Fruit fly (Drosophila melanogaster) whole organism, embryonic: ENCODE results near the gene CG10841.

Source experiments
- Asciz ChIP-seq: fragments of 200-800 bp; sonication (Bioruptor generic); optimal IDR thresholded peaks from 2 replicates; lab custom pipeline; 2017; ENCODE audit warnings: missing biosample characterization, mild to moderate bottlenecking, missing genetic modification characterization, missing genetic modification reagents
- CG11504 ChIP-seq: fragments of 200-800 bp; sonication (Bioruptor generic); optimal IDR thresholded peaks from 3 replicates; lab custom pipeline; 2019; ENCODE audit warnings: missing biosample characterization, mild to moderate bottlenecking, missing genetic modification characterization, moderate library complexity
- CG16813 ChIP-seq: fragments of 200-800 bp; sonication (Bioruptor generic); IDR thresholded peaks from 3 replicates; pipeline ENCODE4 v1.3.6; 2022; ENCODE audit warnings: missing biosample characterization, missing genetic modification characterization; ENCODE audit not compliant: partially characterized antibody
- CG31365 ChIP-seq: fragments of 200-800 bp; sonication (Bioruptor generic); optimal IDR thresholded peaks from 2 replicates; lab custom pipeline; 2018; ENCODE audit warnings: missing biosample characterization, mild to moderate bottlenecking, missing genetic modification characterization
- CG34422 ChIP-seq: fragments of 200-800 bp; sonication (Bioruptor generic); IDR thresholded peaks from 3 replicates; pipeline ENCODE4 v1.3.6; 2022; ENCODE audit warnings: missing biosample characterization, missing genetic modification characterization
- CG4424 ChIP-seq: fragments of 200-800 bp; sonication (Bioruptor generic); optimal IDR thresholded peaks from 3 replicates; lab custom pipeline; 2016; ENCODE audit warnings: missing biosample characterization, missing genetic modification characterization
- CG5180 ChIP-seq: fragments of 200-800 bp; sonication (Bioruptor generic); optimal IDR thresholded peaks from 3 replicates; lab custom pipeline; 2017; ENCODE audit warnings: missing biosample characterization, missing genetic modification characterization, mild to moderate bottlenecking, moderate library complexity, missing genetic modification reagents
- CG5953 ChIP-seq: fragments of 200-800 bp; sonication (Bioruptor generic); IDR thresholded peaks from 2 replicates; pipeline ENCODE4 v1.3.6; 2022; ENCODE audit warnings: missing biosample characterization, missing genetic modification characterization
- CG6175 ChIP-seq: fragments of 200-800 bp; sonication (Bioruptor generic); IDR thresholded peaks from 3 replicates; pipeline ENCODE4 v1.3.6; 2022; ENCODE audit warnings: missing biosample characterization, missing genetic modification characterization
- CG6791 ChIP-seq: fragments of 200-800 bp; sonication (Bioruptor generic); IDR thresholded peaks from 3 replicates; pipeline ENCODE4 v1.3.6; 2022; ENCODE audit warnings: missing biosample characterization, missing genetic modification characterization; ENCODE audit not compliant: partially characterized antibody
- CG7357 ChIP-seq: fragments of 200-800 bp; sonication (Bioruptor generic); IDR thresholded peaks from 3 replicates; pipeline ENCODE4 v1.3.6; 2022; ENCODE audit warnings: missing biosample characterization, missing genetic modification characterization
- CG7556 ChIP-seq: fragments of 200-800 bp; sonication (Bioruptor generic); optimal IDR thresholded peaks from 2 replicates; lab custom pipeline; 2017; ENCODE audit warnings: missing biosample characterization, mild to moderate bottlenecking, missing genetic modification characterization
- CG8478 ChIP-seq: fragments of >200 bp; optimal IDR thresholded peaks from 2 replicates; lab custom pipeline; 2018
- CG9609 ChIP-seq: fragments of 200-800 bp; sonication (Bioruptor generic); optimal IDR thresholded peaks from 3 replicates; lab custom pipeline; 2016; ENCODE audit warnings: missing biosample characterization, missing genetic modification characterization
- D ChIP-seq, 2 experiments: fragments of 200-800 bp in 1 of 2; fragments of >200 bp in 1 of 2; sonication (Bioruptor generic) in 1 of 2; optimal IDR thresholded peaks; 2 replicates in 1 of 2; 3 replicates in 1 of 2; lab custom pipeline; 2017; ENCODE audit warnings: mild to moderate bottlenecking in 1 of 2, missing biosample characterization in 1 of 2, missing genetic modification characterization in 1 of 2, missing genetic modification reagents in 1 of 2
- Drgx ChIP-seq: fragments of 200-800 bp; sonication (Bioruptor generic); IDR thresholded peaks from 2 replicates; pipeline ENCODE4 v1.3.6; 2022; ENCODE audit warnings: missing biosample characterization, missing genetic modification characterization
- Hey ChIP-seq: fragments of 200-800 bp; sonication (Bioruptor generic); optimal IDR thresholded peaks from 3 replicates; lab custom pipeline; 2018; ENCODE audit warnings: missing biosample characterization, mild to moderate bottlenecking, missing genetic modification characterization
- Mrtf ChIP-seq: fragments of 200-800 bp; sonication (Bioruptor generic); IDR thresholded peaks from 3 replicates; pipeline ENCODE4 v1.3.6; 2022; ENCODE audit warnings: missing biosample characterization, missing genetic modification characterization
- Nf-YA ChIP-seq: fragments of 200-800 bp; sonication (Bioruptor generic); IDR thresholded peaks from 2 replicates; pipeline ENCODE4 v1.3.6; 2022; ENCODE audit warnings: missing biosample characterization, missing genetic modification characterization
- NfI ChIP-seq: fragments of 200-800 bp; sonication (Bioruptor generic); optimal IDR thresholded peaks from 3 replicates; lab custom pipeline; 2018; ENCODE audit warnings: missing biosample characterization, mild to moderate bottlenecking, missing genetic modification characterization, moderate library complexity
- Side ChIP-seq: fragments of 200-800 bp; sonication (Bioruptor generic); optimal IDR thresholded peaks from 2 replicates; lab custom pipeline; 2016; ENCODE audit warnings: missing biosample characterization, missing genetic modification characterization
- Sry-β ChIP-seq: fragments of 200-800 bp; sonication (Bioruptor generic); optimal IDR thresholded peaks from 2 replicates; lab custom pipeline; 2018; ENCODE audit warnings: missing biosample characterization, mild to moderate bottlenecking, missing genetic modification characterization, moderate library complexity
- Sry-δ ChIP-seq: fragments of 200-800 bp; sonication (Bioruptor generic); optimal IDR thresholded peaks from 2 replicates; lab custom pipeline; 2016; ENCODE audit warnings: missing biosample characterization, missing genetic modification characterization
- Stat92E ChIP-seq, 3 experiments: fragments of >200 bp in 2 of 3; fragments of 200-800 bp in 1 of 3; sonication (Bioruptor generic) in 1 of 3; optimal IDR thresholded peaks; 2 replicates each; lab custom pipeline; 2017 to 2019; ENCODE audit warnings: missing biosample characterization in 3 of 3, missing genetic modification characterization in 3 of 3, mild to moderate bottlenecking in 1 of 3, moderate library complexity in 1 of 3
- Taf1 ChIP-seq: fragments of 200-800 bp; sonication (Bioruptor generic); IDR thresholded peaks from 2 replicates; pipeline ENCODE4 v1.3.6; 2022; ENCODE audit warnings: missing biosample characterization, missing genetic modification characterization
- Vsx1 ChIP-seq: fragments of 200-800 bp; sonication (Bioruptor generic); optimal IDR thresholded peaks from 2 replicates; lab custom pipeline; 2017; ENCODE audit warnings: missing biosample characterization, mild to moderate bottlenecking, missing genetic modification characterization, missing genetic modification reagents
- abd-A ChIP-seq: fragments of 200-800 bp; sonication (Bioruptor generic); optimal IDR thresholded peaks from 3 replicates; lab custom pipeline; 2019; ENCODE audit warnings: missing biosample characterization, mild to moderate bottlenecking, missing genetic modification characterization, moderate library complexity
- aop ChIP-seq: fragments of 200-800 bp; sonication (Bioruptor generic); IDR thresholded peaks from 2 replicates; pipeline ENCODE4 v1.3.6; 2022; ENCODE audit warnings: missing biosample characterization, missing genetic modification characterization
- ash1 ChIP-seq: fragments of 200-800 bp; sonication (Bioruptor generic); optimal IDR thresholded peaks from 2 replicates; lab custom pipeline; 2018; ENCODE audit warnings: missing biosample characterization, mild to moderate bottlenecking, missing genetic modification characterization
- bigmax ChIP-seq: fragments of 200-800 bp; sonication (Bioruptor generic); optimal IDR thresholded peaks from 2 replicates; lab custom pipeline; 2018; ENCODE audit warnings: missing biosample characterization, mild to moderate bottlenecking, missing genetic modification characterization
- cato ChIP-seq: fragments of 200-800 bp; sonication (Bioruptor generic); optimal IDR thresholded peaks from 2 replicates; lab custom pipeline; 2016; ENCODE audit warnings: missing biosample characterization, missing genetic modification characterization, borderline replicate concordance
- caup ChIP-seq: fragments of 200-800 bp; sonication (Bioruptor generic); optimal IDR thresholded peaks from 3 replicates; lab custom pipeline; 2017; ENCODE audit warnings: missing biosample characterization, mild to moderate bottlenecking, missing genetic modification characterization, moderate library complexity; ENCODE audit not compliant: severe bottlenecking
- disco-r ChIP-seq: fragments of 200-800 bp; sonication (Bioruptor generic); optimal IDR thresholded peaks from 2 replicates; lab custom pipeline; 2016; ENCODE audit warnings: missing biosample characterization, missing genetic modification characterization
- fd102C ChIP-seq: fragments of 200-800 bp; sonication (Bioruptor generic); optimal IDR thresholded peaks from 2 replicates; lab custom pipeline; 2018; ENCODE audit warnings: missing biosample characterization, mild to moderate bottlenecking, missing genetic modification characterization, moderate library complexity
- fd96Cb ChIP-seq: fragments of 200-800 bp; sonication (Bioruptor generic); optimal IDR thresholded peaks from 2 replicates; lab custom pipeline; 2018; ENCODE audit warnings: missing biosample characterization, mild to moderate bottlenecking, missing genetic modification characterization, moderate library complexity
- gcm2 ChIP-seq: fragments of 200-800 bp; sonication (Bioruptor generic); optimal IDR thresholded peaks from 2 replicates; lab custom pipeline; 2016; ENCODE audit warnings: missing biosample characterization, missing genetic modification characterization
- gt ChIP-seq: fragments of 200-800 bp; sonication (Bioruptor generic); IDR thresholded peaks from 2 replicates; pipeline ENCODE4 v1.3.6; 2022; ENCODE audit warnings: missing biosample characterization, missing genetic modification characterization
- insv ChIP-seq, 2 experiments: fragments of 200-800 bp; sonication (Bioruptor generic); optimal IDR thresholded peaks; 3 replicates each; lab custom pipeline; 2016 to 2018; ENCODE audit warnings: missing biosample characterization in 2 of 2, missing genetic modification characterization in 2 of 2
- kni ChIP-seq: fragments of 200-800 bp; sonication (Bioruptor generic); optimal IDR thresholded peaks from 3 replicates; lab custom pipeline; 2017; ENCODE audit warnings: mild to moderate bottlenecking, missing biosample characterization, missing genetic modification reagents, missing genetic modification characterization
- lab ChIP-seq: fragments of 200-800 bp; sonication (Bioruptor generic); optimal IDR thresholded peaks from 3 replicates; lab custom pipeline; 2017; ENCODE audit warnings: missing biosample characterization, missing genetic modification characterization, mild to moderate bottlenecking, moderate library complexity, missing genetic modification reagents
- nmo ChIP-seq: fragments of 200-800 bp; sonication (Bioruptor generic); optimal IDR thresholded peaks from 2 replicates; lab custom pipeline; 2018; ENCODE audit warnings: missing biosample characterization, mild to moderate bottlenecking, missing genetic modification characterization, moderate library complexity
- nom ChIP-seq: fragments of 200-800 bp; sonication (Bioruptor generic); optimal IDR thresholded peaks from 2 replicates; lab custom pipeline; 2017; ENCODE audit warnings: missing biosample characterization, missing genetic modification characterization, mild to moderate bottlenecking, moderate library complexity, missing genetic modification reagents
- pb ChIP-seq: fragments of 200-800 bp; sonication (Bioruptor generic); optimal IDR thresholded peaks from 3 replicates; lab custom pipeline; 2016; ENCODE audit warnings: missing biosample characterization, missing genetic modification characterization
- phol ChIP-seq: fragments of 200-800 bp; sonication (Bioruptor generic); optimal IDR thresholded peaks from 3 replicates; lab custom pipeline; 2018; ENCODE audit warnings: missing biosample characterization, mild to moderate bottlenecking, missing genetic modification characterization, moderate library complexity
- row ChIP-seq: fragments of 200-800 bp; sonication (Bioruptor generic); IDR thresholded peaks from 3 replicates; pipeline ENCODE4 v1.3.6; 2022; ENCODE audit warnings: missing biosample characterization, missing genetic modification characterization
- salm ChIP-seq: fragments of 200-800 bp; sonication (Bioruptor generic); optimal IDR thresholded peaks from 2 replicates; lab custom pipeline; 2018; ENCODE audit warnings: missing biosample characterization, mild to moderate bottlenecking, missing genetic modification characterization
- toy ChIP-seq: fragments of 200-800 bp; sonication (Bioruptor generic); IDR thresholded peaks from 2 replicates; pipeline ENCODE4 v1.3.6; 2022; ENCODE audit warnings: missing biosample characterization, missing genetic modification characterization
- wor ChIP-seq: fragments of 200-800 bp; sonication (Bioruptor generic); IDR thresholded peaks from 2 replicates; pipeline ENCODE4 v1.3.6; 2022; ENCODE audit warnings: missing biosample characterization, missing genetic modification characterization
- zfh2 ChIP-seq: fragments of 200-800 bp; sonication (Bioruptor generic); optimal IDR thresholded peaks from 2 replicates; lab custom pipeline; 2016; ENCODE audit warnings: missing biosample characterization, missing genetic modification characterization

Gene CG10841

dm6 chr3R:13645874-13646370 lies 14.2 kb downstream of the CG10841 start, which contains the start of gene sqd (continued):
- TF ChIP-seq gcm2 (GFP tag; lab: Kevin White, UChicago) (no peak), insv (GFP tag; optimal IDR thresholded peaks at IDR 0.05; lab: Kevin White, UChicago) (peak in 1 of 2 experiments; percentile 39), caup (GFP tag; lab: Kevin White, UChicago) (peak; percentile 61), phol (peak; percentile 78), cato (GFP tag; lab: Kevin White, UChicago) (peak; percentile 34), Mrtf (GFP tag; lab: Robert Waterston, UW) (no peak), toy (no peak), fd96Cb (peak; percentile 2), kni (GFP tag; lab: Kevin White, UChicago) (peak; percentile 76), CG34422 (peak; percentile 62; the same call in 2 of the 3 replicates), aop (GFP tag; lab: Robert Waterston, UW) (no peak), CG11504 (tag; lab: Kevin White, UChicago) (peak; percentile 41), Nf-YA (GFP tag; lab: Robert Waterston, UW) (no peak), CG5180 (GFP tag; lab: Kevin White, UChicago) (no peak), gt (GFP tag; lab: Robert Waterston, UW) (no peak), Vsx1 (GFP tag; lab: Kevin White, UChicago) (peak; percentile 32), nmo (GFP tag; lab: Kevin White, UChicago) (peak; percentile 52), Asciz (GFP tag; lab: Kevin White, UChicago) (peak; percentile 44), abd-A (no peak), wor (no peak), salm (peak; percentile 12), Stat92E (GFP tag; optimal IDR thresholded peaks at IDR 0.05; lab: Kevin White, UChicago) (peak in 1 of 3 experiments; percentile 55), fd102C (GFP tag; lab: Kevin White, UChicago) (no peak), CG5953 (no peak), Sry-δ (peak; percentile 47), CG31365 (tag; lab: Kevin White, UChicago) (peak; percentile 47), pb (GFP tag; lab: Kevin White, UChicago) (no peak), CG6791 (GFP tag; lab: Robert Waterston, UW) (0 out of 3 replicates have a peak, but pooled peaks have one; percentile 34), Sry-β (peak; percentile 13), disco-r (no peak), Side (GFP tag; lab: Kevin White, UChicago) (peak; percentile 17), CG7357 (GFP tag; lab: Robert Waterston, UW) (peak; percentile 75), CG4424 (GFP tag; lab: Kevin White, UChicago) (peak; percentile 46), lab (GFP tag; lab: Kevin White, UChicago) (peak; percentile 73), Taf1 (GFP tag; lab: Robert Waterston, UW) (no peak), Drgx (GFP tag; lab: Robert Waterston, UW) (no peak), CG9609 (GFP tag; lab: Kevin White, UChicago) (no peak), bigmax (GFP tag; lab: Kevin White, UChicago) (peak; percentile 12), CG8478 (lab: Kevin White, UChicago) (no peak), NfI (GFP tag; lab: Kevin White, UChicago) (peak; percentile 59), row (GFP tag; lab: Robert Waterston, UW) (peak; percentile 75), Hey (peak; percentile 46), CG16813 (GFP tag; lab: Robert Waterston, UW) (0 out of 3 replicates have a peak, but pooled peaks have one; percentile 28), zfh2 (GFP tag; lab: Kevin White, UChicago) (peak; percentile 20), CG6175 (GFP tag; lab: Robert Waterston, UW) (no peak), ash1 (GFP tag; lab: Kevin White, UChicago) (no peak), CG7556 (GFP tag; lab: Kevin White, UChicago) (no peak), D (optimal IDR thresholded peaks at IDR 0.05; lab: Kevin White, UChicago) (no peak), D (GFP tag; optimal IDR thresholded peaks at IDR 0.05; lab: Kevin White, UChicago) (no peak), nom (peak; percentile 30)
